Fruit fly (Drosophila melanogaster) whole organism, wandering third instar larva: ENCODE results near the gene lute.

Experiments used
- Abd-B ChIP-seq: fragments of >200 bp; optimal IDR thresholded peaks from 2 replicates; lab custom pipeline; 2017; ENCODE audit warnings: missing biosample characterization, missing genetic modification characterization
- CG32264 ChIP-seq: fragments of 200-800 bp; sonication (Bioruptor generic); optimal IDR thresholded peaks from 2 replicates; lab custom pipeline; 2016; ENCODE audit warnings: missing biosample characterization, missing genetic modification characterization
- CG9705 ChIP-seq: fragments of 200-800 bp; sonication (Bioruptor generic); optimal IDR thresholded peaks from 2 replicates; lab custom pipeline; 2018; ENCODE audit warnings: missing biosample characterization, mild to moderate bottlenecking, missing genetic modification characterization
- CrebA ChIP-seq: fragments of 200-800 bp; sonication (Bioruptor generic); optimal IDR thresholded peaks from 2 replicates; lab custom pipeline; 2016; ENCODE audit warnings: missing biosample characterization, mild to moderate bottlenecking, missing genetic modification characterization, borderline replicate concordance
- Dfd ChIP-seq: fragments of >200 bp; optimal IDR thresholded peaks from 2 replicates; lab custom pipeline; 2017; ENCODE audit warnings: missing biosample characterization, missing genetic modification characterization
- Dif ChIP-seq: fragments of 200-275, 200-300 bp; sonication (Bioruptor generic); optimal IDR thresholded peaks from 2 replicates; lab custom pipeline; 2018; ENCODE audit warnings: missing biosample characterization, missing genetic modification characterization; ENCODE audit not compliant: partially characterized antibody
- GATAd ChIP-seq: sonication (Bioruptor generic); optimal IDR thresholded peaks from 2 replicates; lab custom pipeline; 2016; ENCODE audit warnings: missing biosample characterization, missing genetic modification characterization
- HLH106 ChIP-seq: fragments of 200-800 bp; optimal IDR thresholded peaks from 3 replicates; lab custom pipeline; 2019; ENCODE audit warnings: missing biosample characterization, mild to moderate bottlenecking, missing genetic modification characterization, moderate library complexity
- Hnf4 ChIP-seq: fragments of 200-800 bp; sonication (Bioruptor generic); optimal IDR thresholded peaks from 2 replicates; lab custom pipeline; 2016; ENCODE audit warnings: missing biosample characterization, mild to moderate bottlenecking, missing genetic modification characterization
- Hr78 ChIP-seq: fragments of >200 bp; optimal IDR thresholded peaks from 2 replicates; lab custom pipeline; 2017; ENCODE audit warnings: missing biosample characterization, missing genetic modification characterization
- Hr83 ChIP-seq: fragments of 200-300 bp; sonication (Bioruptor generic); optimal IDR thresholded peaks from 2 replicates; lab custom pipeline; 2016; ENCODE audit warnings: missing biosample characterization, mild to moderate bottlenecking, missing genetic modification characterization, moderate library complexity; ENCODE audit not compliant: poor library complexity, severe bottlenecking
- Jra ChIP-seq: sonication (Bioruptor generic); optimal IDR thresholded peaks from 2 replicates; lab custom pipeline; 2016; ENCODE audit warnings: missing biosample characterization, missing genetic modification characterization
- Mio ChIP-seq: sonication (Bioruptor generic); optimal IDR thresholded peaks from 2 replicates; lab custom pipeline; 2016; ENCODE audit warnings: missing biosample characterization, missing genetic modification characterization
- Myc ChIP-seq: fragments of >200 bp; optimal IDR thresholded peaks from 2 replicates; lab custom pipeline; 2017
- N ChIP-seq: fragments of >200 bp; optimal IDR thresholded peaks from 2 replicates; lab custom pipeline; 2018; ENCODE audit warnings: missing biosample characterization, missing external identifiers, missing genetic modification characterization
- OdsH ChIP-seq: fragments of 200-800 bp; sonication (Bioruptor generic); optimal IDR thresholded peaks from 2 replicates; lab custom pipeline; 2016; ENCODE audit warnings: missing biosample characterization, mild to moderate bottlenecking, missing genetic modification characterization
- Rel ChIP-seq, 2 experiments: fragments of 200-800 bp; sonication (Bioruptor generic) in 1 of 2; optimal IDR thresholded peaks; 2 replicates in 1 of 2; 3 replicates in 1 of 2; lab custom pipeline; 2016 to 2019; ENCODE audit warnings: mild to moderate bottlenecking in 2 of 2, missing biosample characterization in 2 of 2, missing genetic modification characterization in 2 of 2, moderate library complexity in 1 of 2
- Sp1 ChIP-seq: fragments of 200-800 bp; sonication (Bioruptor generic); optimal IDR thresholded peaks from 3 replicates; lab custom pipeline; 2019; ENCODE audit warnings: missing biosample characterization, mild to moderate bottlenecking, missing genetic modification characterization, moderate library complexity
- Vsx2 ChIP-seq: fragments of 200-300, 225-300 bp; sonication (Bioruptor generic); optimal IDR thresholded peaks from 2 replicates; lab custom pipeline; 2018; ENCODE audit warnings: missing biosample characterization, missing genetic modification characterization; ENCODE audit not compliant: partially characterized antibody
- br ChIP-seq: fragments of 200-800 bp; sonication (Bioruptor generic); optimal IDR thresholded peaks from 2 replicates; lab custom pipeline; 2016; ENCODE audit warnings: missing biosample characterization, missing genetic modification characterization
- brk ChIP-seq: fragments of 200-800 bp; sonication (Bioruptor generic); optimal IDR thresholded peaks from 2 replicates; lab custom pipeline; 2016; ENCODE audit warnings: missing biosample characterization, mild to moderate bottlenecking, missing genetic modification characterization
- dl ChIP-seq, 2 experiments: fragments of 175-275, 200-275 bp in 1 of 2; fragments of 200-275 bp in 1 of 2; sonication (Bioruptor generic); optimal IDR thresholded peaks; lab custom pipeline; 2018; ENCODE audit warnings: mild to moderate bottlenecking in 2 of 2, missing biosample characterization in 2 of 2, missing genetic modification characterization in 2 of 2, moderate library complexity in 2 of 2; ENCODE audit not compliant: partially characterized antibody in 2 of 2, insufficient read depth in 1 of 2
- dmrt93B ChIP-seq: fragments of 200-800 bp; sonication (Bioruptor generic); optimal IDR thresholded peaks from 2 replicates; lab custom pipeline; 2018; ENCODE audit warnings: missing biosample characterization, mild to moderate bottlenecking, missing genetic modification characterization
- dsf ChIP-seq: sonication (Bioruptor generic); optimal IDR thresholded peaks from 2 replicates; lab custom pipeline; 2016; ENCODE audit warnings: missing biosample characterization, missing genetic modification characterization, borderline replicate concordance
- ey ChIP-seq: fragments of 200-800 bp; sonication (Bioruptor generic); optimal IDR thresholded peaks from 2 replicates; lab custom pipeline; 2016; ENCODE audit warnings: missing biosample characterization, missing genetic modification characterization
- foxo ChIP-seq, 2 experiments: fragments of 200-800 bp; sonication (Bioruptor generic); optimal IDR thresholded peaks; 2 replicates in 1 of 2; 3 replicates in 1 of 2; lab custom pipeline; 2016 to 2017; ENCODE audit warnings: missing biosample characterization in 2 of 2, missing genetic modification characterization in 2 of 2
- fru ChIP-seq: fragments of 200-800 bp; sonication (Bioruptor generic); optimal IDR thresholded peaks from 3 replicates; lab custom pipeline; 2016; ENCODE audit warnings: missing biosample characterization, mild to moderate bottlenecking, missing genetic modification characterization
- h ChIP-seq: fragments of 200-800 bp; sonication (Bioruptor generic); optimal IDR thresholded peaks from 3 replicates; lab custom pipeline; 2016; ENCODE audit warnings: missing biosample characterization, mild to moderate bottlenecking, missing genetic modification characterization
- jim ChIP-seq: fragments of 175-275, 200-325 bp; sonication (Bioruptor generic); optimal IDR thresholded peaks from 2 replicates; lab custom pipeline; 2016; ENCODE audit warnings: missing biosample characterization, mild to moderate bottlenecking, missing genetic modification characterization
- lola ChIP-seq: fragments of >200 bp; optimal IDR thresholded peaks from 2 replicates; lab custom pipeline; 2017; ENCODE audit warnings: missing biosample characterization, missing genetic modification characterization
- pan ChIP-seq: fragments of >200 bp; optimal IDR thresholded peaks from 2 replicates; lab custom pipeline; 2017
- psq ChIP-seq: fragments of 200-800 bp; sonication (Bioruptor generic); optimal IDR thresholded peaks from 3 replicates; lab custom pipeline; 2017; ENCODE audit warnings: missing biosample characterization, mild to moderate bottlenecking, missing genetic modification characterization, moderate library complexity
- rgr ChIP-seq: fragments of 200-800 bp; sonication (Bioruptor generic); optimal IDR thresholded peaks from 3 replicates; lab custom pipeline; 2016; ENCODE audit warnings: missing biosample characterization, mild to moderate bottlenecking, missing genetic modification characterization
- sage ChIP-seq: fragments of 200-800 bp; sonication (Bioruptor generic); optimal IDR thresholded peaks from 2 replicates; lab custom pipeline; 2016; ENCODE audit warnings: missing biosample characterization, mild to moderate bottlenecking, missing genetic modification characterization
- sv ChIP-seq: fragments of 200-800 bp; sonication (Bioruptor generic); optimal IDR thresholded peaks from 3 replicates; lab custom pipeline; 2016; ENCODE audit warnings: missing biosample characterization, missing genetic modification characterization
- tai ChIP-seq: sonication (Bioruptor generic); optimal IDR thresholded peaks from 2 replicates; lab custom pipeline; 2016; ENCODE audit warnings: missing biosample characterization, missing genetic modification characterization
- usp ChIP-seq: fragments of >200 bp; optimal IDR thresholded peaks from 2 replicates; lab custom pipeline; 2017; ENCODE audit warnings: missing biosample characterization, missing genetic modification characterization
- woc ChIP-seq: sonication (Bioruptor generic); optimal IDR thresholded peaks from 2 replicates; lab custom pipeline; 2016; ENCODE audit warnings: missing biosample characterization, mild to moderate bottlenecking, missing genetic modification characterization

Gene lute

DNA sequence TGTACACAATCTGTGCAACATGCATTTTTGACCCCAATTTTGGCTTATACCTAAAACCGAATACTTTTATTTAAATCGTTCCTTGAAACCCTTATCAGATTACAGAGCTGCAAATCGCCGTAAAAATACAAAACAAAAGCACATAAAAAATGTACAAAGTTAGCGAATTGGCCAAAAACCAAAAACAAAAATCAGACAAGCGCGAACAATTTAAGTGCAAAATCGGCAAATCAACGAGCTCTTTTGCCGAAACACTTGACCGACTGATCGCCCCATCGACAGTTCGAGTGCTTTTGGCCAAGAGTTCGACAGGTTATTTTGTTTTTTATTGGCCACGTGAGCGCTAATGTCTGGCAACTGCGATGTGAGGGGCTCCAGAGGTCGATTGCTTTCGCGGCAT, 2.2 kb downstream of the lute start:
- TF ChIP-seq Sp1 (GFP tag; lab: Kevin White, UChicago) = no peak
- no peak for TF ChIP-seq Hr83 (GFP tag; lab: Kevin White, UChicago)
- no peak for TF ChIP-seq HLH106 (tag; lab: Kevin White, UChicago)
- no peak for TF ChIP-seq dsf (GFP tag; lab: Kevin White, UChicago)
- TF ChIP-seq CrebA (GFP tag; lab: Kevin White, UChicago) = no peak
- TF ChIP-seq lola (GFP tag; lab: Kevin White, UChicago) = no peak
- TF ChIP-seq CG32264 (GFP tag; lab: Kevin White, UChicago) = no peak
- no peak for TF ChIP-seq dl (GFP tag; optimal IDR thresholded peaks at IDR 0.05; lab: Kevin White, UChicago; ENCODE audit: insufficient read depth in 1 of 2, partially characterized antibody in 2 of 2)
- TF ChIP-seq h = no peak
- TF ChIP-seq GATAd (GFP tag; lab: Kevin White, UChicago) = no peak
- TF ChIP-seq tai = no peak
- TF ChIP-seq jim (GFP tag; lab: Kevin White, UChicago) = no peak
- TF ChIP-seq Jra (GFP tag; lab: Kevin White, UChicago) = no peak

- TF ChIP-seq CrebA (GFP tag; lab: Kevin White, UChicago) (no peak), ey (GFP tag; lab: Kevin White, UChicago) (peak; percentile 46), N (GFP tag; lab: Kevin White, UChicago) (no peak), pan (lab: Kevin White, UChicago) (no peak), sv (peak; percentile 52), psq (peak; percentile 30), CG32264 (GFP tag; lab: Kevin White, UChicago) (peak; percentile 52), dmrt93B (peak; percentile 24), sage (GFP tag; lab: Kevin White, UChicago) (peak; percentile 37), usp (no peak), lola (GFP tag; lab: Kevin White, UChicago) (no peak), br (GFP tag; lab: Kevin White, UChicago) (peak; percentile 65), foxo (GFP tag; optimal IDR thresholded peaks at IDR 0.05; lab: Kevin White, UChicago) (peak in 1 of 2 experiments; percentile 83), Hnf4 (peak; percentile 83), jim (GFP tag; lab: Kevin White, UChicago) (peak; percentile 58), dl (GFP tag; optimal IDR thresholded peaks at IDR 0.05; lab: Kevin White, UChicago; ENCODE audit: insufficient read depth in 1 of 2, partially characterized antibody in 2 of 2) (peak in 1 of 2 experiments; percentile 17), Myc (lab: Kevin White, UChicago) (peak; percentile 56), Hr83 (GFP tag; lab: Kevin White, UChicago) (peak; percentile 94), GATAd (GFP tag; lab: Kevin White, UChicago) (peak; percentile 30), Jra (GFP tag; lab: Kevin White, UChicago) (peak; percentile 72), HLH106 (tag; lab: Kevin White, UChicago) (peak; percentile 57), Sp1 (GFP tag; lab: Kevin White, UChicago) (peak; percentile 59), Dif (GFP tag; lab: Kevin White, UChicago) (no peak), rgr (GFP tag; lab: Kevin White, UChicago) (peak; percentile 66), CG9705 (peak; percentile 43), tai (peak; percentile 69), h (peak; percentile 69), fru (GFP tag; lab: Kevin White, UChicago) (peak; percentile 64), Rel (GFP tag; optimal IDR thresholded peaks at IDR 0.05; lab: Kevin White, UChicago) (no peak), Rel (tag; optimal IDR thresholded peaks at IDR 0.05; lab: Kevin White, UChicago) (peak; percentile 99), Dfd (GFP tag; lab: Kevin White, UChicago) (no peak), Abd-B (GFP tag; lab: Kevin White, UChicago) (no peak), woc (peak; percentile 2), dsf (GFP tag; lab: Kevin White, UChicago) (peak; percentile 60), OdsH (GFP tag; lab: Kevin White, UChicago) (peak; percentile 25), brk (peak; percentile 53), Mio (GFP tag; lab: Kevin White, UChicago) (no peak), Vsx2 (peak; percentile 97), Hr78 (GFP tag; lab: Kevin White, UChicago) (no peak)
These were observed 5.7 kb downstream of the lute start for dm6 chr3R:17385329-17386019.
